Worm (Caenorhabditis elegans) whole organism, mixed stage, embryonic: Measurements from ENCODE around the gene M03F4.6.

Source experiments
- bed-3 ChIP-seq: fragments of 200-800 bp; sonication (Bioruptor generic); optimal IDR thresholded peaks from 3 replicates; lab custom pipeline; 2018; ENCODE audit warnings: mild to moderate bottlenecking, missing genetic modification characterization, moderate library complexity, missing compliant biosample characterization
- blmp-1 ChIP-seq: fragments of 150-350 bp; optimal IDR thresholded peaks from 2 replicates; lab custom pipeline; 2014; ENCODE audit warnings: missing biosample characterization, missing genetic modification characterization
- ceh-39 ChIP-seq: fragments of 150-350 bp; optimal IDR thresholded peaks from 2 replicates; lab custom pipeline; 2014; ENCODE audit warnings: missing biosample characterization, missing genetic modification characterization
- ceh-43 ChIP-seq: fragments of 200-800 bp; sonication (Bioruptor generic); optimal IDR thresholded peaks from 2 replicates; lab custom pipeline; 2018; ENCODE audit warnings: mild to moderate bottlenecking, missing genetic modification characterization, moderate library complexity, missing compliant biosample characterization
- ces-1 ChIP-seq: fragments of 150-350 bp; optimal IDR thresholded peaks from 2 replicates; lab custom pipeline; 2014; ENCODE audit warnings: missing biosample characterization, missing genetic modification reagents, missing genetic modification characterization
- cnd-1 ChIP-seq: fragments of 200-800 bp; sonication (Bioruptor generic); optimal IDR thresholded peaks from 2 replicates; lab custom pipeline; 2018; ENCODE audit warnings: mild to moderate bottlenecking, missing genetic modification characterization, missing compliant biosample characterization
- drap-1 ChIP-seq: fragments of 200-800 bp; sonication (Bioruptor generic); optimal IDR thresholded peaks from 3 replicates; lab custom pipeline; 2018; ENCODE audit warnings: mild to moderate bottlenecking, missing genetic modification characterization, missing compliant biosample characterization
- elt-1 ChIP-seq: sonication (generic microtip); optimal IDR thresholded peaks from 2 replicates; lab custom pipeline; 2017; ENCODE audit warnings: missing genetic modification characterization, mild to moderate bottlenecking, missing compliant biosample characterization, antibody characterized with exemption, moderate library complexity, borderline replicate concordance; ENCODE audit not compliant: insufficient read depth
- ham-2 ChIP-seq: fragments of 200-800 bp; sonication (Bioruptor generic); optimal IDR thresholded peaks from 2 replicates; lab custom pipeline; 2018; ENCODE audit warnings: mild to moderate bottlenecking, missing genetic modification characterization, missing compliant biosample characterization
- hlh-1 ChIP-seq: fragments of 150-350 bp; optimal IDR thresholded peaks from 2 replicates; lab custom pipeline; 2014; ENCODE audit warnings: missing biosample characterization, missing genetic modification reagents, missing genetic modification characterization
- lin-13 ChIP-seq: fragments of 150-350 bp; optimal IDR thresholded peaks from 2 replicates; lab custom pipeline; 2014; ENCODE audit warnings: missing biosample characterization, missing genetic modification characterization
- lsy-2 ChIP-seq: fragments of 150-350 bp; optimal IDR thresholded peaks from 2 replicates; lab custom pipeline; 2014; ENCODE audit warnings: missing biosample characterization, missing genetic modification characterization
- mab-5 ChIP-seq: fragments of 150-350 bp; optimal IDR thresholded peaks from 2 replicates; lab custom pipeline; 2014; ENCODE audit warnings: missing biosample characterization, missing genetic modification characterization
- mep-1 ChIP-seq: fragments of 150-350 bp; optimal IDR thresholded peaks from 2 replicates; lab custom pipeline; 2017; ENCODE audit warnings: missing biosample characterization, missing genetic modification reagents, missing genetic modification characterization, inconsistent platforms
- mls-2 ChIP-seq: sonication (generic microtip); optimal IDR thresholded peaks from 2 replicates; lab custom pipeline; 2016; ENCODE audit warnings: mild to moderate bottlenecking, missing genetic modification characterization, moderate library complexity, missing compliant biosample characterization
- nhr-12 ChIP-seq: fragments of 150-350 bp; optimal IDR thresholded peaks from 2 replicates; lab custom pipeline; 2014; ENCODE audit warnings: missing biosample characterization, missing genetic modification characterization
- nhr-2 ChIP-seq: fragments of 150-350 bp; optimal IDR thresholded peaks from 2 replicates; lab custom pipeline; 2014; ENCODE audit warnings: missing biosample characterization, missing genetic modification characterization
- nhr-237 ChIP-seq: fragments of 150-350 bp; optimal IDR thresholded peaks from 2 replicates; lab custom pipeline; 2014; ENCODE audit warnings: missing biosample characterization, missing genetic modification characterization
- nhr-28 ChIP-seq: fragments of 150-350 bp; optimal IDR thresholded peaks from 2 replicates; lab custom pipeline; 2014; ENCODE audit warnings: missing biosample characterization, missing genetic modification characterization
- nhr-76 ChIP-seq: sonication (generic microtip); optimal IDR thresholded peaks from 2 replicates; lab custom pipeline; 2017; ENCODE audit warnings: missing biosample characterization, missing genetic modification characterization
- pha-4 ChIP-seq: fragments of 150-350 bp; optimal IDR thresholded peaks from 2 replicates; lab custom pipeline; 2018; ENCODE audit warnings: missing biosample characterization, missing genetic modification reagents, missing genetic modification characterization
- sem-2 ChIP-seq: fragments of 200-800 bp; sonication (Bioruptor generic); optimal IDR thresholded peaks from 2 replicates; lab custom pipeline; 2018; ENCODE audit warnings: mild to moderate bottlenecking, missing genetic modification characterization, missing compliant biosample characterization
- snpc-4 ChIP-seq: fragments of 150-350 bp; optimal IDR thresholded peaks from 2 replicates; lab custom pipeline; 2014; ENCODE audit warnings: missing biosample characterization, missing genetic modification characterization
- sptf-1 ChIP-seq: sonication (generic microtip); optimal IDR thresholded peaks from 2 replicates; lab custom pipeline; 2017; ENCODE audit warnings: mild to moderate bottlenecking, missing genetic modification characterization, moderate library complexity, missing compliant biosample characterization
- tbx-8 ChIP-seq: fragments of 200-800 bp; sonication (Bioruptor generic); optimal IDR thresholded peaks from 2 replicates; lab custom pipeline; 2018; ENCODE audit warnings: mild to moderate bottlenecking, missing genetic modification characterization, moderate library complexity, missing compliant biosample characterization
- unc-120 ChIP-seq: sonication (generic microtip); optimal IDR thresholded peaks from 2 replicates; lab custom pipeline; 2017; ENCODE audit warnings: missing genetic modification characterization, missing compliant biosample characterization; ENCODE audit not compliant: poor library complexity, severe bottlenecking
- zip-8 ChIP-seq: fragments of 150-350 bp; optimal IDR thresholded peaks from 2 replicates; lab custom pipeline; 2014; ENCODE audit warnings: missing biosample characterization, missing genetic modification characterization
- ztf-11 ChIP-seq: fragments of 150-350 bp; optimal IDR thresholded peaks from 2 replicates; lab custom pipeline; 2014; ENCODE audit warnings: missing biosample characterization, missing genetic modification characterization

The M03F4.6 gene

DNA sequence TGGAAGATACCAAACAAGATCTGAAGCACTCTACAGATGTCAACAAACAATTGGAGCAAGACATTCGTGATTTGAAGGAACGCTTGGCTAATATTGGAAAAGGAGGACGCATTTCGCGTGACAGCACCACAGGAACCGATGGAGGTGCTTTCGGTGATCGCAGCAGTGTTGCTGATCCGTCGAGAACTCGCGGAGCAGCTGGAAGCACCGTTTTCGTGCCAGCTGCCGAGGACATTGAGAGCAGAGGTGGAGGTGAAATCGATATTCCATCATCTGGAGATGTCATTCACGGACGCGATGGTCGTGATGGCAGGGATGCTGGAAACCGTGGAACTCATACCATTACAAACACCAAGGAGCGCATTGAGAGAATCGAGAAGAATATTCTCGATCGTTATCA, 18.5 kb upstream of the M03F4.6 start:
- TF ChIP-seq tbx-8 (GFP tag; lab: Kevin White, UChicago) (no peak), nhr-28 (tag; lab: Kevin White, UChicago) (no peak), nhr-76 (tag; lab: Kevin White, UChicago) (no peak), mab-5 (no peak), nhr-12 (no peak), drap-1 (GFP tag; lab: Kevin White, UChicago) (no peak), pha-4 (tag; lab: Kevin White, UChicago) (no peak), ham-2 (GFP tag; lab: Kevin White, UChicago) (no peak), nhr-2 (tag; lab: Kevin White, UChicago) (no peak), ztf-11 (tag; lab: Kevin White, UChicago) (no peak), blmp-1 (tag; lab: Kevin White, UChicago) (no peak), sem-2 (GFP tag; lab: Kevin White, UChicago) (no peak), mep-1 (tag; lab: Kevin White, UChicago) (no peak), mls-2 (no peak), zip-8 (no peak), bed-3 (GFP tag; lab: Kevin White, UChicago) (no peak), ceh-43 (no peak)

- no peak for TF ChIP-seq sem-2 (GFP tag; lab: Kevin White, UChicago)
- no peak for TF ChIP-seq drap-1 (GFP tag; lab: Kevin White, UChicago)
- TF ChIP-seq hlh-1 (tag; lab: Kevin White, UChicago), result no peak
Observed at ce11 chrX:4986354-4986753, 17.2 kb upstream of the M03F4.6 start.

ce11 chrX:4982009-4982625, 13.0 kb upstream of the M03F4.6 start:
- TF ChIP-seq nhr-28 (tag; lab: Kevin White, UChicago) (no peak), nhr-237 (tag; lab: Kevin White, UChicago) (no peak), lsy-2 (tag; lab: Kevin White, UChicago) (no peak), ceh-39 (no peak), snpc-4 (tag; lab: Kevin White, UChicago) (no peak), sptf-1 (no peak), drap-1 (GFP tag; lab: Kevin White, UChicago) (no peak)

ce11 chrX:4981579-4981978, 12.5 kb upstream of the M03F4.6 start:
- TF ChIP-seq hlh-1 (tag; lab: Kevin White, UChicago) (no peak), lsy-2 (tag; lab: Kevin White, UChicago) (no peak), elt-1 (tag; lab: Kevin White, UChicago) (no peak), unc-120 (tag; lab: Kevin White, UChicago) (no peak), nhr-28 (tag; lab: Kevin White, UChicago) (no peak), mls-2 (no peak), bed-3 (GFP tag; lab: Kevin White, UChicago) (no peak), sptf-1 (no peak), tbx-8 (GFP tag; lab: Kevin White, UChicago) (no peak), lin-13 (tag; lab: Kevin White, UChicago) (no peak), ceh-39 (no peak), blmp-1 (tag; lab: Kevin White, UChicago) (no peak)

DNA sequence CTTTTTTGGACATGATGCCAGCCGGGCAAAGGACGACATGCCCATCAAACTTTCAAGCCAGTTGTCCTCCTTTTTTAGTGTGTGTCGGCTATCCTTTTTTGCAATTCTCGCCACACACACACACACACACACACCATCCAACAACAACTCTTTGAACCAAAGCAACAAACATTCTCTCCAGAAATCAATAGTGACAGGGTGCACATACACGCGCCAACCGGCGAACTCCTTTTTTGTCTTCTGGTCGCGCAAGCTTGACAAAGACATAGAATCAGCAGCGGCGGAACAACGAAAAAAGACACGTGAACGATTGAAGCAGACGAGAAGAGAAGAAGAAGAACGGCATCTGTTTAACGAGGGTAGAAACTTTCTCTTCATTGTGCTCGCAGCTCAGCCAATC, 11.9 kb upstream of the M03F4.6 start:
- TF ChIP-seq bed-3 (GFP tag; lab: Kevin White, UChicago) (no peak), tbx-8 (GFP tag; lab: Kevin White, UChicago) (no peak), pha-4 (tag; lab: Kevin White, UChicago) (no peak), nhr-237 (tag; lab: Kevin White, UChicago) (no peak), cnd-1 (tag; lab: Kevin White, UChicago) (no peak), ces-1 (GFP tag; lab: Kevin White, UChicago) (no peak), sptf-1 (no peak), unc-120 (tag; lab: Kevin White, UChicago) (no peak), nhr-12 (no peak), zip-8 (no peak), lin-13 (tag; lab: Kevin White, UChicago) (no peak), nhr-76 (tag; lab: Kevin White, UChicago) (no peak), nhr-28 (tag; lab: Kevin White, UChicago) (no peak), mep-1 (tag; lab: Kevin White, UChicago) (no peak)
